Worm (Caenorhabditis elegans) whole organism, young adult: ENCODE results near the gene rig-1.

Experiments
- B0019.2 ChIP-seq: fragments of 200-800 bp; sonication (Bioruptor generic); conservative IDR thresholded peaks from 2 replicates; pipeline ENCODE4 v1.3.6; 2022; ENCODE audit warnings: missing genetic modification reagents, missing genetic modification characterization, missing compliant biosample characterization
- B0336.3 ChIP-seq: fragments of 200-800 bp; sonication (Bioruptor generic); IDR thresholded peaks from 2 replicates; pipeline ENCODE4 v1.3.6; 2022; ENCODE audit warnings: missing genetic modification characterization, missing compliant biosample characterization
- C06A6.2 ChIP-seq: fragments of 200-800 bp; sonication (Bioruptor generic); conservative IDR thresholded peaks from 2 replicates; pipeline ENCODE4 v1.3.6; 2022; ENCODE audit warnings: missing genetic modification characterization, missing compliant biosample characterization
- D2030.7 ChIP-seq: fragments of 200-800 bp; sonication (Bioruptor generic); IDR thresholded peaks from 2 replicates; pipeline ENCODE4 v1.3.6; 2022; ENCODE audit warnings: missing genetic modification reagents, missing genetic modification characterization, missing compliant biosample characterization
- F23B12.7 ChIP-seq: sonication (generic microtip); optimal IDR thresholded peaks from 2 replicates; lab custom pipeline; 2017; ENCODE audit warnings: missing genetic modification characterization, mild to moderate bottlenecking, missing compliant biosample characterization, antibody characterized with exemption, moderate library complexity; ENCODE audit not compliant: insufficient read depth
- F33H1.4 ChIP-seq: fragments of 200-800 bp; sonication (Bioruptor generic); IDR thresholded peaks from 2 replicates; pipeline ENCODE4 v1.3.6; 2022; ENCODE audit warnings: missing genetic modification reagents, missing genetic modification characterization, missing compliant biosample characterization
- F39B2.1 ChIP-seq: fragments of 200-800 bp; sonication (Bioruptor generic); IDR thresholded peaks from 2 replicates; pipeline ENCODE4 v1.3.6; 2022; ENCODE audit warnings: missing genetic modification reagents, missing genetic modification characterization, missing compliant biosample characterization
- F55B11.4 ChIP-seq: sonication (generic microtip); optimal IDR thresholded peaks from 2 replicates; lab custom pipeline; 2016; ENCODE audit warnings: missing compliant biosample characterization, missing genetic modification characterization, borderline replicate concordance; ENCODE audit not compliant: insufficient read depth
- K11D2.4 ChIP-seq: fragments of 200-800 bp; sonication (Bioruptor generic); IDR thresholded peaks from 2 replicates; pipeline ENCODE4 v1.3.6; 2022; ENCODE audit warnings: missing genetic modification reagents, missing genetic modification characterization, missing compliant biosample characterization
- T07F8.4 ChIP-seq: sonication (generic microtip); optimal IDR thresholded peaks from 2 replicates; lab custom pipeline; 2016; ENCODE audit warnings: mild to moderate bottlenecking, missing genetic modification characterization, moderate library complexity, missing compliant biosample characterization
- T26A5.8 ChIP-seq: sonication (generic microtip); optimal IDR thresholded peaks from 2 replicates; lab custom pipeline; 2016; ENCODE audit warnings: missing genetic modification characterization, missing compliant biosample characterization
- Y67H2A.10 ChIP-seq: fragments of 200-800 bp; sonication (Bioruptor generic); conservative IDR thresholded peaks from 2 replicates; pipeline ENCODE4 v1.3.6; 2022; ENCODE audit warnings: missing genetic modification reagents, missing genetic modification characterization, missing compliant biosample characterization
- ZK185.1 ChIP-seq: sonication (generic microtip); optimal IDR thresholded peaks from 2 replicates; lab custom pipeline; 2016; ENCODE audit warnings: mild to moderate bottlenecking, missing genetic modification characterization, missing compliant biosample characterization; ENCODE audit not compliant: poor library complexity, severe bottlenecking
- atf-7 ChIP-seq: sonication (generic microtip); optimal IDR thresholded peaks from 2 replicates; lab custom pipeline; 2017; ENCODE audit warnings: mild to moderate bottlenecking, missing genetic modification characterization, missing compliant biosample characterization
- attf-3 ChIP-seq: fragments of 200-800 bp; sonication (Bioruptor generic); conservative IDR thresholded peaks from 2 replicates; pipeline ENCODE4 v1.3.6; 2022; ENCODE audit warnings: missing genetic modification reagents, missing genetic modification characterization, missing compliant biosample characterization
- cebp-2 ChIP-seq: fragments of 200-800 bp; sonication (Bioruptor generic); IDR thresholded peaks from 2 replicates; pipeline ENCODE4 v1.3.6; 2022; ENCODE audit warnings: missing genetic modification characterization, missing compliant biosample characterization
- ceh-27 ChIP-seq: fragments of 200-800 bp; sonication (Bioruptor generic); optimal IDR thresholded peaks from 2 replicates; lab custom pipeline; 2018; ENCODE audit warnings: mild to moderate bottlenecking, missing genetic modification characterization, moderate library complexity, missing compliant biosample characterization
- ceh-40 ChIP-seq: fragments of 200-800 bp; sonication (Bioruptor generic); IDR thresholded peaks from 2 replicates; pipeline ENCODE4 v1.3.6; 2022; ENCODE audit warnings: missing genetic modification characterization, missing compliant biosample characterization
- egl-18 ChIP-seq: fragments of 200-800 bp; sonication (Bioruptor generic); IDR thresholded peaks from 2 replicates; pipeline ENCODE4 v1.3.6; 2022; ENCODE audit warnings: missing genetic modification reagents, missing genetic modification characterization, missing compliant biosample characterization
- him-1 ChIP-seq: sonication (generic microtip); optimal IDR thresholded peaks from 2 replicates; lab custom pipeline; 2016; ENCODE audit warnings: missing genotype, missing genetic modification reagents, missing genetic modification characterization, missing compliant biosample characterization
- hlh-12 ChIP-seq: sonication (generic microtip); optimal IDR thresholded peaks from 2 replicates; lab custom pipeline; 2016; ENCODE audit warnings: missing genetic modification characterization, missing compliant biosample characterization
- hmg-1.2 ChIP-seq: fragments of 200-800 bp; sonication (Bioruptor generic); IDR thresholded peaks from 2 replicates; pipeline ENCODE4 v1.3.6; 2022; ENCODE audit warnings: missing genetic modification reagents, missing genetic modification characterization, missing compliant biosample characterization
- hmg-20 ChIP-seq: fragments of 200-800 bp; sonication (Bioruptor generic); IDR thresholded peaks from 2 replicates; pipeline ENCODE4 v1.3.6; 2022; ENCODE audit warnings: missing genetic modification reagents, missing genetic modification characterization, missing compliant biosample characterization
- let-526 ChIP-seq: fragments of 200-800 bp; sonication (Bioruptor generic); IDR thresholded peaks from 2 replicates; pipeline ENCODE4 v1.3.6; 2022; ENCODE audit warnings: missing genetic modification reagents, missing genetic modification characterization, missing compliant biosample characterization
- lin-35 ChIP-seq, 3 experiments: fragments of 150-350 bp in 2 of 3; sonication (generic microtip) in 1 of 3; optimal IDR thresholded peaks; 2 replicates each; lab custom pipeline; 2014 to 2018; ENCODE audit warnings: missing biosample characterization in 3 of 3, missing genetic modification characterization in 3 of 3, missing genetic modification reagents in 3 of 3
- lsl-1 ChIP-seq: fragments of 200-800 bp; sonication (Bioruptor generic); optimal IDR thresholded peaks from 2 replicates; lab custom pipeline; 2018; ENCODE audit warnings: mild to moderate bottlenecking, missing genetic modification characterization, moderate library complexity, missing compliant biosample characterization
- madf-10 ChIP-seq: sonication (generic microtip); optimal IDR thresholded peaks from 2 replicates; lab custom pipeline; 2016; ENCODE audit warnings: mild to moderate bottlenecking, missing genetic modification characterization, missing compliant biosample characterization
- nfyb-1 ChIP-seq: fragments of 200-800 bp; sonication (Bioruptor generic); IDR thresholded peaks from 2 replicates; pipeline ENCODE4 v1.3.6; 2022; ENCODE audit warnings: missing genetic modification reagents, missing genetic modification characterization, missing compliant biosample characterization
- nhr-90 ChIP-seq: sonication (generic microtip); optimal IDR thresholded peaks from 2 replicates; lab custom pipeline; 2016; ENCODE audit warnings: missing genotype, mild to moderate bottlenecking, missing genetic modification characterization, missing compliant biosample characterization
- rcor-1 ChIP-seq: fragments of 200-800 bp; sonication (Bioruptor generic); IDR thresholded peaks from 2 replicates; pipeline ENCODE4 v1.3.6; 2022; ENCODE audit warnings: missing genetic modification reagents, missing genetic modification characterization, missing compliant biosample characterization
- rec-8 ChIP-seq, 2 experiments: sonication (generic microtip); optimal IDR thresholded peaks; 2 replicates each; lab custom pipeline; 2016; ENCODE audit warnings: mild to moderate bottlenecking in 2 of 2, missing genetic modification characterization in 2 of 2, missing genetic modification reagents in 2 of 2, missing genotype in 2 of 2, missing biosample characterization in 1 of 2, missing compliant biosample characterization in 1 of 2, moderate library complexity in 1 of 2
- repo-1 ChIP-seq: sonication (generic microtip); optimal IDR thresholded peaks from 2 replicates; lab custom pipeline; 2017; ENCODE audit warnings: mild to moderate bottlenecking, missing genetic modification characterization, missing compliant biosample characterization
- sea-2 ChIP-seq: fragments of 200-800 bp; sonication (Bioruptor generic); IDR thresholded peaks from 2 replicates; pipeline ENCODE4 v1.3.6; 2022; ENCODE audit warnings: missing genetic modification characterization, missing compliant biosample characterization
- snpc-1.1 ChIP-seq: sonication (generic microtip); optimal IDR thresholded peaks from 2 replicates; lab custom pipeline; 2017; ENCODE audit warnings: missing genetic modification characterization, mild to moderate bottlenecking, missing compliant biosample characterization, antibody characterized with exemption, moderate library complexity, missing genotype, missing genetic modification reagents; ENCODE audit not compliant: insufficient read depth
- snpc-1.3 ChIP-seq: sonication (generic microtip); optimal IDR thresholded peaks from 2 replicates; lab custom pipeline; 2017; ENCODE audit warnings: missing genetic modification characterization, mild to moderate bottlenecking, missing compliant biosample characterization, antibody characterized with exemption, moderate library complexity, missing genotype, missing genetic modification reagents; ENCODE audit not compliant: insufficient read depth
- snpc-3.4 ChIP-seq: sonication (generic microtip); optimal IDR thresholded peaks from 2 replicates; lab custom pipeline; 2017; ENCODE audit warnings: missing genetic modification characterization, mild to moderate bottlenecking, missing compliant biosample characterization, antibody characterized with exemption, moderate library complexity, missing genotype, missing genetic modification reagents
- snpc-4 ChIP-seq, 5 experiments: fragments of 150-350 bp in 1 of 5; sonication (generic microtip) in 4 of 5; optimal IDR thresholded peaks; 2 replicates each; lab custom pipeline; 2014 to 2018; ENCODE audit warnings: missing genetic modification characterization in 5 of 5, missing biosample characterization in 3 of 5, antibody characterized with exemption in 2 of 5, mild to moderate bottlenecking in 2 of 5, missing compliant biosample characterization in 2 of 5, missing genotype in 2 of 5, moderate library complexity in 2 of 5, missing genetic modification reagents in 1 of 5
- somi-1 ChIP-seq: fragments of 200-800 bp; sonication (Bioruptor generic); optimal IDR thresholded peaks from 2 replicates; lab custom pipeline; 2018; ENCODE audit warnings: mild to moderate bottlenecking, missing genetic modification characterization, missing compliant biosample characterization
- tbp1 ChIP-seq: fragments of 200-800 bp; sonication (Bioruptor generic); optimal IDR thresholded peaks from 2 replicates; lab custom pipeline; 2018; ENCODE audit warnings: mild to moderate bottlenecking, missing genetic modification characterization, missing compliant biosample characterization
- tbx-9 ChIP-seq: sonication (generic microtip); optimal IDR thresholded peaks from 2 replicates; lab custom pipeline; 2016; ENCODE audit warnings: borderline replicate concordance, missing genetic modification characterization, inconsistent platforms, missing compliant biosample characterization
- unc-130 ChIP-seq: sonication (generic microtip); optimal IDR thresholded peaks from 2 replicates; lab custom pipeline; 2016; ENCODE audit warnings: missing genetic modification reagents, missing genetic modification characterization, missing compliant biosample characterization
- zim-3 ChIP-seq: sonication (generic microtip); optimal IDR thresholded peaks from 2 replicates; lab custom pipeline; 2017; ENCODE audit warnings: mild to moderate bottlenecking, missing genetic modification characterization, moderate library complexity, missing compliant biosample characterization
- ztf-25 ChIP-seq: fragments of 200-800 bp; sonication (Bioruptor generic); IDR thresholded peaks from 2 replicates; pipeline ENCODE4 v1.3.6; 2022; ENCODE audit warnings: missing genetic modification reagents, missing genetic modification characterization, missing compliant biosample characterization

The rig-1 gene

ce11 chrX:8650535-8650934 lies 9.9 kb upstream of the rig-1 start (continued):
- TF ChIP-seq hmg-1.2 (GFP tag; lab: Robert Waterston, UW) (peak; percentile 64), egl-18 (GFP tag; lab: Robert Waterston, UW) (no peak), unc-130 (GFP tag; lab: Kevin White, UChicago) (peak; percentile 20), hlh-12 (peak; percentile 17), B0336.3 (GFP tag; lab: Robert Waterston, UW) (no peak), ztf-25 (GFP tag; lab: Robert Waterston, UW) (peak; percentile 79; the same call in 1 of the 2 replicates), T07F8.4 (tag; lab: Kevin White, UChicago) (peak; percentile 38), nfyb-1 (GFP tag; lab: Robert Waterston, UW) (peak; percentile 68; the same call in 1 of the 2 replicates), rec-8 (tag; optimal IDR thresholded peaks at IDR 0.05; lab: Kevin White, UChicago) (peak; percentile 36 to 48), snpc-3.4 (tag; lab: Kevin White, UChicago) (peak; percentile 57), lsl-1 (GFP tag; lab: Kevin White, UChicago) (peak; percentile 23), cebp-2 (0 out of 2 replicates have a peak, but pooled peaks have one; percentile 52), snpc-4 (GFP tag; optimal IDR thresholded peaks at IDR 0.05; lab: Kevin White, UChicago) (peak; percentile 77), snpc-4 (tag; optimal IDR thresholded peaks at IDR 0.05; lab: Kevin White, UChicago) (peak in 2 of 4 experiments; percentile 25 to 76), zim-3 (tag; lab: Kevin White, UChicago) (peak; percentile 36), D2030.7 (GFP tag; lab: Robert Waterston, UW) (peak; percentile 86), F55B11.4 (tag; lab: Kevin White, UChicago) (no peak), nhr-90 (tag; lab: Kevin White, UChicago) (peak; percentile 65), hmg-20 (GFP tag; lab: Robert Waterston, UW) (peak; percentile 56; the same call in 1 of the 2 replicates), lin-35 (GFP tag; optimal IDR thresholded peaks at IDR 0.05; lab: Kevin White, UChicago) (peak in 1 of 3 experiments; percentile 23), repo-1 (tag; lab: Kevin White, UChicago) (peak; percentile 49), tbp1 (GFP tag; lab: Kevin White, UChicago) (peak; percentile 89), C06A6.2 (GFP tag; lab: Robert Waterston, UW) (no peak), somi-1 (GFP tag; lab: Kevin White, UChicago) (peak; percentile 31), ceh-27 (GFP tag; lab: Kevin White, UChicago) (peak; percentile 53), ceh-40 (0 out of 2 replicates have a peak, but pooled peaks have one; percentile 32), ZK185.1 (tag; lab: Kevin White, UChicago) (peak; percentile 39), snpc-1.3 (tag; lab: Kevin White, UChicago) (peak; percentile 72), him-1 (peak; percentile 73), tbx-9 (tag; lab: Kevin White, UChicago) (no peak)

ce11 chrX:8656019-8656418 lies 4.4 kb upstream of the rig-1 start:
- TF ChIP-seq let-526 (GFP tag; lab: Robert Waterston, UW) (no peak), B0019.2 (GFP tag; lab: Robert Waterston, UW) (no peak), atf-7 (no peak), T26A5.8 (tag; lab: Kevin White, UChicago) (no peak), F23B12.7 (no peak), rcor-1 (GFP tag; lab: Robert Waterston, UW) (no peak), sea-2 (GFP tag; lab: Robert Waterston, UW) (no peak), attf-3 (no peak), snpc-3.4 (tag; lab: Kevin White, UChicago) (no peak), snpc-4 (GFP tag; optimal IDR thresholded peaks at IDR 0.05; lab: Kevin White, UChicago) (no peak), snpc-4 (tag; optimal IDR thresholded peaks at IDR 0.05; lab: Kevin White, UChicago) (no peak), D2030.7 (GFP tag; lab: Robert Waterston, UW) (no peak), madf-10 (no peak), F39B2.1 (GFP tag; lab: Robert Waterston, UW) (no peak), F33H1.4 (GFP tag; lab: Robert Waterston, UW) (no peak), snpc-1.1 (tag; lab: Kevin White, UChicago) (no peak), K11D2.4 (GFP tag; lab: Robert Waterston, UW) (no peak), Y67H2A.10 (GFP tag; lab: Robert Waterston, UW) (no peak)
